Worm (Caenorhabditis elegans) whole organism, L2 larva: ENCODE measurements around the gene ceh-83.

ENCODE experiments used
- alr-1 ChIP-seq: fragments of 150-350 bp; optimal IDR thresholded peaks from 2 replicates; lab custom pipeline; 2014; ENCODE audit warnings: missing biosample characterization, missing genetic modification characterization
- ama-1 ChIP-seq: fragments of 150-350 bp; optimal IDR thresholded peaks from 2 replicates; lab custom pipeline; 2018; ENCODE audit warnings: inconsistent platforms
- ceh-82 ChIP-seq: fragments of 150-350 bp; optimal IDR thresholded peaks from 2 replicates; lab custom pipeline; 2014; ENCODE audit warnings: missing biosample characterization, missing genetic modification characterization
- mab-5 ChIP-seq: fragments of 150-350 bp; optimal IDR thresholded peaks from 2 replicates; lab custom pipeline; 2014; ENCODE audit warnings: missing biosample characterization, missing genetic modification characterization
- nhr-10 ChIP-seq: sonication (generic microtip); optimal IDR thresholded peaks from 2 replicates; lab custom pipeline; 2017; ENCODE audit warnings: missing biosample characterization, missing genetic modification characterization
- nhr-11 ChIP-seq: fragments of 150-350 bp; optimal IDR thresholded peaks from 2 replicates; lab custom pipeline; 2014; ENCODE audit warnings: missing biosample characterization, missing genetic modification characterization
- nhr-6 ChIP-seq: fragments of 150-350 bp; optimal IDR thresholded peaks from 2 replicates; lab custom pipeline; 2014; ENCODE audit warnings: missing biosample characterization, missing genetic modification characterization
- sma-3 ChIP-seq: sonication (generic microtip); optimal IDR thresholded peaks from 2 replicates; lab custom pipeline; 2016; ENCODE audit warnings: missing genetic modification reagents, missing genetic modification characterization, missing compliant biosample characterization
- unc-55 ChIP-seq: fragments of 150-350 bp; sonication (generic microtip); optimal IDR thresholded peaks from 3 replicates; lab custom pipeline; 2014; ENCODE audit warnings: missing biosample characterization, missing genetic modification reagents, missing genetic modification characterization
- ztf-11 ChIP-seq: sonication (generic microtip); optimal IDR thresholded peaks from 2 replicates; lab custom pipeline; 2017; ENCODE audit warnings: missing biosample characterization, missing genetic modification characterization
- ztf-4 ChIP-seq: fragments of 150-350 bp; optimal IDR thresholded peaks from 2 replicates; lab custom pipeline; 2014; ENCODE audit warnings: missing biosample characterization, missing genetic modification characterization

DNA sequence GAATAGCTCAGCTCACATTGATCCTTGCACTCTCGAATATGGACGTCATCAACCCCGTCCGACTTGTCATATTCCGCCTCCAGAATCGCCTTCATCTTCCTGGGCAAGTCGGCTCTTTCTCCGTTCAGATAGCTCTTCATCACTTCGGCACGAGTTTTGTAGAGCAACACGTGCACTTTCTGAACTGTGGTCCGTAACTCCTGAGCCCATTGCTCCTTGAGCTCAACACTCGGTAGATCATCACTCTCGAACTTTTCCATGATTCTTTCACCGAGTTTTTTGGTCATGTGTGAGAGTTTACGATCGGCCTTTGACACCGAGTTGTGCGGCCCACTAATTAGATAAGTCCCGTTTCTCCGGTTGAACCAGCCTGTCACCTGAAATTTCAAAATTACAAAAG, 1.2 kb downstream of the ceh-83 start:
- TF ChIP-seq ceh-82 (tag; lab: Kevin White, UChicago) (no peak), sma-3 (no peak), mab-5 (tag; lab: Kevin White, UChicago) (no peak), nhr-10 (no peak), ama-1 (no peak), ztf-11 (tag; lab: Kevin White, UChicago) (no peak), nhr-6 (tag; lab: Kevin White, UChicago) (no peak), alr-1 (tag; lab: Kevin White, UChicago) (no peak), unc-55 (GFP tag; lab: Kevin White, UChicago) (no peak), ztf-4 (no peak), nhr-11 (tag; lab: Kevin White, UChicago) (no peak)
